Worm (Caenorhabditis elegans) whole organism, L4 larva: ENCODE results near the gene doxa-1.

ENCODE experiments used
- lin-1 ChIP-seq: fragments of 200-800 bp; sonication (Bioruptor generic); IDR thresholded peaks from 2 replicates; pipeline ENCODE4 v1.3.6; 2022; ENCODE audit warnings: missing genetic modification reagents, missing genetic modification characterization, missing compliant biosample characterization
- mdt-29 ChIP-seq: fragments of 200-800 bp; sonication (Bioruptor generic); IDR thresholded peaks from 2 replicates; pipeline ENCODE4 v1.3.6; 2022; ENCODE audit warnings: missing genetic modification reagents, missing genetic modification characterization, missing compliant biosample characterization

DNA sequence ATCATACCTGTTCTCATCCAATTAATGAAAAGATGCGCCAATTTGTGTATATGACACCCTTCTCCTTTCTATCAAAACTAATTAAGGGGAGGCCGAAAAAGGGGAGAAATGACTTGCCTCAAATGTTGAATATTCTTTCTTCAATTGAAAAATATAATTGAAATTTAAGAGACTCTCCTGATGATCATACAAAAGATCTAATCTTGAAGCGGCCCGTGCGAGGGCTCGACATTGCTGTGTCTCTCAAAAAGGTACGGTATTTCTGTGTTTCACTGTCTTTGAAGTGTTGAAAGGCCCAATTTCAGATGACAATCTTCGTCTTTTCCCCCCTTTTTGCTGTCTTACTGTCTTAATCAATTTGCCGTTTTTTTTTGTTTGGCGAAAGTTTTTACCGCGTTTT is 40.1 kb downstream of the doxa-1 start:
- TF ChIP-seq mdt-29 (GFP tag; lab: Robert Waterston, UW) (no peak), lin-1 (GFP tag; lab: Robert Waterston, UW) (no peak)
